Worm (Caenorhabditis elegans): ENCODE results near the gene T26C5.3.

T26C5.3 gene

DNA sequence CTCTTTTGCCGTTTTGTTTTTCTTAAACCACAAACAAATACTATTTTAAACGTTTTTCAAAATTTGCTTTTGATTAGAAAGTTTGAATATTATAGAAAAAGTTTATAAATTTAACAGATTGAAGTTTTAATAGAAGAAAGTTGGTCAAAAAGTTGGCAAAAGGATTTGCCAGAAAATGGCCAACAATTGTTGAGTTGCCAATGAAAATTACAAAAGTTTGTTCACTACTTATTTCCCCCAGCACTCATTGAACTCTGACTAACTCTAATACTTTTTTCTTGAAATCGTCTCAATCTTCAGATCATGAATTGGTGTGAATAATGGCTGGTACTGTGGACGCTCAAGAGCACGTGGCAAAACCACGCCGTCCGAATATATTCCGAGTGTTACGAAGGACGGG is 26.3 kb upstream of the T26C5.3 start, which contains the start of gene ZK1067.4:
TSS of gene ZK1067.4 (plus strand) at position 301 of the 400 bp plus-strand sequence.
- TF ChIP-seq flt-1 (GFP tag; IDR thresholded peaks at IDR 0.05), result no peak
- TF ChIP-seq ceh-13 (GFP tag; optimal IDR thresholded peaks at IDR 0.05), result no peak
- TF ChIP-seq hmg-4 (GFP tag; optimal IDR thresholded peaks at IDR 0.05), result no peak
- no peak for TF ChIP-seq ceh-36 (tag; optimal IDR thresholded peaks at IDR 0.05)
- TF ChIP-seq tbx-11 (GFP tag; IDR thresholded peaks at IDR 0.05), result no peak
- TF ChIP-seq ets-7 (tag; optimal IDR thresholded peaks at IDR 0.05), result no peak
- no peak for TF ChIP-seq scrt-1 (GFP tag; IDR thresholded peaks at IDR 0.05)
- TF ChIP-seq hnd-1 (tag; optimal IDR thresholded peaks at IDR 0.05), result no peak
- TF ChIP-seq sea-1 (GFP tag; conservative IDR thresholded peaks at IDR 0.05), result no peak

DNA sequence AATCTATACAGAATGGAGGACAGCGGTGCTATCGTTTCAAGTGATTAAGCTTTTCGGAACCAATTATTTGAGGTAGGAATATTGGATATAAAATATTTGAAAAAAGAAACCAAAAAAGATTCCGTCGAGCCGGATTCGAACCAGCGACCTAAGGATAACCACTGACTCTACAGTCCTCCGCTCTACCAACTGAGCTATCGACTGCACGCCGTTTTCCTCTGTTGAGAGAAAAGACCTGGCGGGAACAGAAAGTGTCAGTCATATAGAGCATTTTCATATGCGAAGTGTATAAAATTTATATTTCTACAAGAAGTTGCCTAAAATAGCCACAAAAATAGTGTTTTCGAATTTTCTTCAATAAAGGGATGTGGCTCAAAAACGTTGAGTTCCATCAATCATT is 24.7 kb upstream of the T26C5.3 start:
- TF ChIP-seq ama-1 (optimal IDR thresholded peaks at IDR 0.05), result no peak
- no peak for TF ChIP-seq hmg-4 (GFP tag; optimal IDR thresholded peaks at IDR 0.05)
- no peak for TF ChIP-seq pes-1 (GFP tag; IDR thresholded peaks at IDR 0.05)
- TF ChIP-seq ets-7 (tag; optimal IDR thresholded peaks at IDR 0.05), result no peak
- no peak for TF ChIP-seq B0310.2 (tag; optimal IDR thresholded peaks at IDR 0.05)
- TF ChIP-seq scrt-1 (GFP tag; IDR thresholded peaks at IDR 0.05), result no peak
- no peak for TF ChIP-seq tbx-11 (GFP tag; IDR thresholded peaks at IDR 0.05)
- TF ChIP-seq ceh-36 (tag; optimal IDR thresholded peaks at IDR 0.05), result no peak
- no peak for TF ChIP-seq tra-4 (tag; optimal IDR thresholded peaks at IDR 0.05)
- TF ChIP-seq F13C5.2 (tag; optimal IDR thresholded peaks at IDR 0.05), result no peak
- no peak for TF ChIP-seq hnd-1 (tag; optimal IDR thresholded peaks at IDR 0.05)
- no peak for TF ChIP-seq flt-1 (GFP tag; IDR thresholded peaks at IDR 0.05)
- no peak for TF ChIP-seq hmbx-1 (tag; optimal IDR thresholded peaks at IDR 0.05)
- TF ChIP-seq sea-1 (GFP tag; conservative IDR thresholded peaks at IDR 0.05), result no peak
- no peak for TF ChIP-seq ceh-13 (GFP tag; optimal IDR thresholded peaks at IDR 0.05)

ce11 chrII:9213055-9213708 is 23.2 kb upstream of the T26C5.3 start, which contains the start of gene znfx-1:
znfx-1 (plus strand) TSS chrII:9213658.
- TF ChIP-seq tbx-37 (GFP tag; conservative IDR thresholded peaks at IDR 0.05) (no peak), pes-1 (GFP tag; IDR thresholded peaks at IDR 0.05) (no peak), ama-1 (optimal IDR thresholded peaks at IDR 0.05) (no peak), aly-1 (tag; optimal IDR thresholded peaks at IDR 0.05) (no peak), ceh-13 (GFP tag; optimal IDR thresholded peaks at IDR 0.05) (no peak), ets-7 (tag; optimal IDR thresholded peaks at IDR 0.05) (no peak), tbx-11 (GFP tag; IDR thresholded peaks at IDR 0.05) (no peak)

DNA sequence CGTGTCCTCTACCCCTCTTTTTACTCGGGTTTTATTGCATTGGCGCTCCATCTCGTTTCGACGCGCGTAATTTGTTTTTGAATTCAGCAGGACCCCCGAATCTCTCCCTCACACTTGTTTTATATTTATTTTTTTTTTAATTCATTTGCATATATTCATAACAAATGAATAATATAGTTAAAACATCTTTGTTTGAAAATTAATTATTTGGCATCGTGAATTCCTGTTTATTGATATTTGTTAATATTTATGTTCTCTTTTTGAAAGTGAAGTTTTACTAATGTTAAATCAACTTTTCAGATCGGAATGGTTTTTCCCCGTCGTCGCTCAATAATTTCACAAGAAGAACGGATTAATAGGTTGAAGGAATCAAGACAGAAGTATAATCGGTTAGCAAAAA is 13.4 kb upstream of the T26C5.3 start, which contains the start of gene ZK1067.3:
TSS of gene ZK1067.3 (plus strand) at position 301 of the 400 bp plus-strand sequence.
- TF ChIP-seq tbx-37 (GFP tag; conservative IDR thresholded peaks at IDR 0.05) (no peak), hmbx-1 (tag; optimal IDR thresholded peaks at IDR 0.05) (no peak), scrt-1 (GFP tag; IDR thresholded peaks at IDR 0.05) (no peak), ceh-36 (tag; optimal IDR thresholded peaks at IDR 0.05) (no peak), tra-4 (tag; optimal IDR thresholded peaks at IDR 0.05) (no peak)

DNA sequence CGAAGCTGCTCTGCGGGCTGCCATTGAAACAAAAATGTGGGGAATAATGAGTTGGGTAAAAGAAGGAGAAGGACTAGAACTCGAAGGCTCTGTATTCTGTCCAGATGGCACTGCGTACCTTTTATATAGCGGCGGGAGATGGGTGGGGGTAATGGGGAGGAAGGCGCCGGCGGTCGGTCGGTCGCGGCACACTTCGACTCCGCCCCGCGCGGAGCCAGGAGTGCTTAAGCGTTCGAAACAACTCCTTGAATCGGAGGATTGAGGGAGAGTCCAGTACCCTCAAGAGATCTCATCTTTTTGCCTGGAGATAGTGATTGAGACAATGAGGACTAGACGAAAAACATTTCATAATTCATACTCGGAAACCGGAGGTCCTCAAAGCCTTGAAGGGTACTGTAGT is 9.2 kb upstream of the T26C5.3 start, which contains the start of gene abu-14:
TSS of gene abu-14 (minus strand) at position 81 of the 400 bp plus-strand sequence.
- TF ChIP-seq sea-1 (GFP tag; conservative IDR thresholded peaks at IDR 0.05) (no peak), ama-1 (optimal IDR thresholded peaks at IDR 0.05) (no peak), scrt-1 (GFP tag; IDR thresholded peaks at IDR 0.05) (peak; percentile 19; the same call in 1 of the 2 replicates), tbx-11 (GFP tag; IDR thresholded peaks at IDR 0.05) (no peak), hmbx-1 (tag; optimal IDR thresholded peaks at IDR 0.05) (no peak)

- no peak for TF ChIP-seq ceh-13 (GFP tag; optimal IDR thresholded peaks at IDR 0.05)
- no peak for TF ChIP-seq tra-4 (tag; optimal IDR thresholded peaks at IDR 0.05)
- TF ChIP-seq scrt-1 (GFP tag; IDR thresholded peaks at IDR 0.05), result no peak
- no peak for TF ChIP-seq pes-1 (GFP tag; IDR thresholded peaks at IDR 0.05)
- TF ChIP-seq hmg-4 (GFP tag; optimal IDR thresholded peaks at IDR 0.05), result no peak
- no peak for TF ChIP-seq ets-7 (tag; optimal IDR thresholded peaks at IDR 0.05)
- TF ChIP-seq ceh-36 (tag; optimal IDR thresholded peaks at IDR 0.05), result no peak
- no peak for TF ChIP-seq hmbx-1 (tag; optimal IDR thresholded peaks at IDR 0.05)
- TF ChIP-seq F13C5.2 (tag; optimal IDR thresholded peaks at IDR 0.05), result no peak
- no peak for TF ChIP-seq aly-1 (tag; optimal IDR thresholded peaks at IDR 0.05)
- TF ChIP-seq flt-1 (GFP tag; IDR thresholded peaks at IDR 0.05), result no peak
- no peak for TF ChIP-seq ama-1 (optimal IDR thresholded peaks at IDR 0.05)
- TF ChIP-seq sea-1 (GFP tag; conservative IDR thresholded peaks at IDR 0.05), result no peak
- no peak for TF ChIP-seq tbx-11 (GFP tag; IDR thresholded peaks at IDR 0.05)
- TF ChIP-seq hnd-1 (tag; optimal IDR thresholded peaks at IDR 0.05), result no peak
- TF ChIP-seq B0310.2 (tag; optimal IDR thresholded peaks at IDR 0.05), result no peak
- no peak for TF ChIP-seq tbx-37 (GFP tag; conservative IDR thresholded peaks at IDR 0.05)
Observed at ce11 chrII:9231240-9231639, 5.1 kb upstream of the T26C5.3 start, which contains the start of gene gst-13. gst-13 (plus strand) TSS chrII:9231457.

DNA sequence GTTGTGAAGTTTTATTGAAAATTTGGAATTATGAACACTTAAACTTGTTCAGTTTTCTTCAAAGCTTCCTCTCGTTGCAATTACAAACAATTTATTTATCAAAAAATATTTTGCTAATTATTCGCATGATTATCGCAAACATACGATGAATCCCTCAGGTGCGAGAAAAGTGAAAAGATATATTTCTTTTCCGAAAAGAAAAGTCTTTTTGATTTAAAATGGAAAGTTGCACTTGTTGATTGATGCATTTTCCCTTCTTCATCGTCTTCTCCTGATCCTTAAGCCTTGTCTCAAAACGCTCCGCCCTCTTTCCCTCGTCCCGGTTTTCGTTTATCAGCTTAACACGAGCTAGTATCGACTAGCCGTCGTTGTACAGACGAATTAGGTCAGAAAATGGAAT is 3.9 kb upstream of the T26C5.3 start:
- TF ChIP-seq sea-1 (GFP tag; conservative IDR thresholded peaks at IDR 0.05) (no peak), hnd-1 (tag; optimal IDR thresholded peaks at IDR 0.05) (no peak), flt-1 (GFP tag; IDR thresholded peaks at IDR 0.05) (no peak), ceh-13 (GFP tag; optimal IDR thresholded peaks at IDR 0.05) (no peak), F13C5.2 (tag; optimal IDR thresholded peaks at IDR 0.05) (no peak), tbx-11 (GFP tag; IDR thresholded peaks at IDR 0.05) (no peak), pes-1 (GFP tag; IDR thresholded peaks at IDR 0.05) (no peak), ama-1 (optimal IDR thresholded peaks at IDR 0.05) (no peak), tbx-37 (GFP tag; conservative IDR thresholded peaks at IDR 0.05) (no peak), ceh-36 (tag; optimal IDR thresholded peaks at IDR 0.05) (no peak), hmg-4 (GFP tag; optimal IDR thresholded peaks at IDR 0.05) (no peak), aly-1 (tag; optimal IDR thresholded peaks at IDR 0.05) (no peak), B0310.2 (tag; optimal IDR thresholded peaks at IDR 0.05) (no peak), tra-4 (tag; optimal IDR thresholded peaks at IDR 0.05) (no peak), hmbx-1 (tag; optimal IDR thresholded peaks at IDR 0.05) (no peak), ets-7 (tag; optimal IDR thresholded peaks at IDR 0.05) (no peak)

Measured in whole organism, early embryonic.